Worm (Caenorhabditis elegans): ENCODE results near the gene vkmt-1.
A peak's percentile ranks its signal among the peaks of the same experiment; 100 is the strongest.

Gene vkmt-1

DNA sequence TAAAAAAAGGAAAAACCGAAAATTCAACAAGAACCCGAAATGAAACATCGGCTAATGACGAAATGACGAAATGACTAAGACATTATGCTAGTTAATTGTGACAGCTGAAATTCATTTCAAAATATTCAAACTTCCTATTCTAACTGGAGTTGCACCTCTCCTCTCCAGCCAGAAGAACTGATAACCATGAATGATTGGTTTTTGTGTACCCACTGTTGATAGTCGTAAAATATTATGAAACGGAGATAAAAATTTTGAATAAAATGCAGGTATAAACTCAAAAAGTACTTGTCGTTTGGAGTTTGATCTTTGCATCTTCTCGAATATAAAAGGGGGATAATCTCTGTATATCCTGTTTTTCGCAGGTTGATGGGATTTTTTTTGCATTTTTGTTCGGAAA is 24.4 kb downstream of the vkmt-1 start (continued):
- TF ChIP-seq nhr-102 (tag; optimal IDR thresholded peaks at IDR 0.05) (no peak), egl-43 (GFP tag; IDR thresholded peaks at IDR 0.05) (no peak), nhr-6 (tag; optimal IDR thresholded peaks at IDR 0.05) (no peak), ceh-62 (tag; optimal IDR thresholded peaks at IDR 0.05) (no peak), mdt-29 (GFP tag; IDR thresholded peaks at IDR 0.05) (no peak), tag-97 (GFP tag; IDR thresholded peaks at IDR 0.05) (no peak), Y48G9A.11 (GFP tag; IDR thresholded peaks at IDR 0.05) (no peak), nhr-28 (tag; optimal IDR thresholded peaks at IDR 0.05) (peak; percentile 76), nhr-48 (tag; optimal IDR thresholded peaks at IDR 0.05) (no peak)

DNA sequence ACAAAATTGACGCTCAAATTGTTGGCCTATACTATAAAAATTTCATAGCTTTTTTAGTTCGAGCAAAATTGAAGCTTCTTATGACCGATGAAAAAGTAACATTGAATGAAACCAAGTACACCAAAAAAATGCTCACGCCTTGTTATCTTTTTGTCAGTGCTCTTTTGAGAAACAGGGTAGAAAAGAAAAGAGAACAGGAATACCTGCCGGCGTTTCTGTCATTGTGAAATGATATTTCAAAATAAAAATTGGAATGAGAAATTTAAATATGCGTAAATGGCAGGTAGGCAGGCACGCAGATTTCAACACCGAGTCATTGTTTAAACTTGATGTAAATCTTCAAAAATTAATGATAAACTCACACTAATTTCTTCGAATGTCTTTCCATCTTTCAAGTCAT is 26.2 kb downstream of the vkmt-1 start:
- TF ChIP-seq dve-1 (tag; optimal IDR thresholded peaks at IDR 0.05; ENCODE audit: insufficient read depth) (peak; percentile 17), snpc-4 (tag; optimal IDR thresholded peaks at IDR 0.05) (no peak), daf-16 (GFP tag; optimal IDR thresholded peaks at IDR 0.05) (no peak), daf-16 (tag; optimal IDR thresholded peaks at IDR 0.05) (peak; percentile 13), dmd-6 (GFP tag; IDR thresholded peaks at IDR 0.05) (peak; percentile 41; the same call in 1 of the 2 replicates)

DNA sequence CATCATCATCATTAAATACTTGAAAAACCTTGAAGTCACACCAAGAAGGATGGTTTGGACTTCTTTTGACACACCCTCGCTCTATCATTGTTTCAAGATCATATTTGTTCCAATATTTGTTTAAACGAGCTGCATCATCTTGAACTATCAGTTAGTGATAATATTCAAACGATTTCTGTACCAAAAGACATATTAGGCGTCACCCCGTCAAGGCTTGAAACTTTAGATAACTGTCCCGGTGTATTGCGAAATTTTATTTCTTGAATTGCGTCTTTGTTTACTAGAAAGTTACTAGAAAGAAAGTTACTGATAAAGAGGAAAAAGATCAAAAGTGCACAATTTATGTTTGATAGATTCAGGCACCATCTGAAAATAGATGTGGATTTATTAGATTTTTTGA is 27.4 kb downstream of the vkmt-1 start:
- TF ChIP-seq unc-39 (tag; optimal IDR thresholded peaks at IDR 0.05) (no peak), mep-1 (tag; optimal IDR thresholded peaks at IDR 0.05) (no peak), aha-1 (tag) (peak; percentile 38), dpl-1 (GFP tag; optimal IDR thresholded peaks at IDR 0.05) (no peak), Y105C5A.15 (GFP tag; IDR thresholded peaks at IDR 0.05) (no peak), nhr-77 (tag; optimal IDR thresholded peaks at IDR 0.05) (no peak), ama-1 (optimal IDR thresholded peaks at IDR 0.05) (no peak), zip-2 (tag; optimal IDR thresholded peaks at IDR 0.05) (no peak), rbr-2 (tag; optimal IDR thresholded peaks at IDR 0.05) (no peak), ceh-82 (tag; optimal IDR thresholded peaks at IDR 0.05) (no peak), mxl-2 (GFP tag; conservative IDR thresholded peaks at IDR 0.05) (no peak), fos-1 (tag; optimal IDR thresholded peaks at IDR 0.05) (no peak), ceh-28 (tag; optimal IDR thresholded peaks at IDR 0.05) (no peak), hlh-11 (tag; optimal IDR thresholded peaks at IDR 0.05) (peak; percentile 69), hif-1 (tag; optimal IDR thresholded peaks at IDR 0.05) (no peak), lin-1 (GFP tag; IDR thresholded peaks at IDR 0.05) (0 out of 2 replicates have a peak, but pooled peaks have one; percentile 38), dmd-6 (GFP tag; IDR thresholded peaks at IDR 0.05) (peak; percentile 65), F26F4.8 (GFP tag; conservative IDR thresholded peaks at IDR 0.05) (no peak), nhr-28 (tag; optimal IDR thresholded peaks at IDR 0.05) (peak; percentile 31), dve-1 (tag; optimal IDR thresholded peaks at IDR 0.05; ENCODE audit: insufficient read depth) (peak; percentile 70), lin-38 (GFP tag; IDR thresholded peaks at IDR 0.05) (no peak), nhr-76 (tag; optimal IDR thresholded peaks at IDR 0.05) (no peak), Y75B8A.6 (GFP tag; IDR thresholded peaks at IDR 0.05) (no peak), pha-4 (GFP tag; IDR thresholded peaks at IDR 0.05) (no peak), pha-4 (tag; optimal IDR thresholded peaks at IDR 0.05) (no peak), lim-7 (GFP tag; IDR thresholded peaks at IDR 0.05) (no peak), aly-2 (tag; optimal IDR thresholded peaks at IDR 0.05) (no peak), Y5F2A.4 (GFP tag; optimal IDR thresholded peaks at IDR 0.05) (no peak), tra-1 (GFP tag; IDR thresholded peaks at IDR 0.05) (no peak), unc-62 (GFP tag; optimal IDR thresholded peaks at IDR 0.05 in 1 of 2) (peak in 1 of 2 experiments; percentile 9), unc-62 (tag; optimal IDR thresholded peaks at IDR 0.05) (no peak), nhr-42 (GFP tag; IDR thresholded peaks at IDR 0.05) (no peak), lsy-2 (tag; optimal IDR thresholded peaks at IDR 0.05) (no peak), gei-8 (GFP tag; optimal IDR thresholded peaks at IDR 0.05) (no peak), daf-19 (GFP tag; conservative IDR thresholded peaks at IDR 0.05) (no peak), cey-2 (tag; optimal IDR thresholded peaks at IDR 0.05; ENCODE audit: borderline replicate concordance, insufficient read depth) (no peak), nhr-102 (tag; optimal IDR thresholded peaks at IDR 0.05) (no peak), snpc-4 (tag; optimal IDR thresholded peaks at IDR 0.05) (no peak), daf-8 (GFP tag; IDR thresholded peaks at IDR 0.05) (no peak), spr-1 (tag; optimal IDR thresholded peaks at IDR 0.05) (no peak), pqm-1 (tag; optimal IDR thresholded peaks at IDR 0.05) (peak; percentile 90)

Data from whole organism, L4 larva.